Worm (Caenorhabditis elegans) whole organism, L4 larva: ENCODE results near the gene mspn-1.

Experiments used
- F26F4.8 ChIP-seq: fragments of 200-800 bp; sonication (Bioruptor generic); conservative IDR thresholded peaks from 2 replicates; pipeline ENCODE4 v1.3.6; 2022; ENCODE audit warnings: missing genetic modification characterization, missing compliant biosample characterization
- R02D3.7 ChIP-seq: fragments of 150-350 bp; sonication (generic microtip); optimal IDR thresholded peaks from 3 replicates; lab custom pipeline; 2014; ENCODE audit warnings: missing biosample characterization, missing genetic modification characterization
- T26A8.4 ChIP-seq: fragments of 200-800 bp; sonication (Bioruptor generic); IDR thresholded peaks from 2 replicates; pipeline ENCODE4 v1.3.6; 2022; ENCODE audit warnings: missing genetic modification characterization, missing compliant biosample characterization
- Y48G9A.11 ChIP-seq: fragments of 200-800 bp; sonication (Bioruptor generic); IDR thresholded peaks from 2 replicates; pipeline ENCODE4 v1.3.6; 2022; ENCODE audit warnings: missing genetic modification reagents, missing genetic modification characterization, missing compliant biosample characterization
- Y5F2A.4 ChIP-seq: fragments of 200-800 bp; sonication (Bioruptor generic); optimal IDR thresholded peaks from 2 replicates; lab custom pipeline; 2018; ENCODE audit warnings: mild to moderate bottlenecking, missing genetic modification characterization, missing compliant biosample characterization
- ZK337.2 ChIP-seq: fragments of 200-800 bp; sonication (Bioruptor generic); IDR thresholded peaks from 2 replicates; pipeline ENCODE4 v1.3.6; 2022; ENCODE audit warnings: missing genetic modification reagents, missing genetic modification characterization, missing compliant biosample characterization
- aha-1 ChIP-seq: fragments of 150-350 bp; peaks from one replicate; lab custom pipeline; 2014; ENCODE audit warnings: missing biosample characterization, missing genetic modification characterization
- aly-2 ChIP-seq: sonication (generic microtip); optimal IDR thresholded peaks from 2 replicates; lab custom pipeline; 2018; ENCODE audit warnings: missing biosample characterization, missing genetic modification characterization
- ceh-20 ChIP-seq: fragments of 200-800 bp; sonication (Bioruptor generic); IDR thresholded peaks from 2 replicates; pipeline ENCODE4 v1.3.6; 2022; ENCODE audit warnings: missing genetic modification reagents, missing genetic modification characterization, missing compliant biosample characterization
- ceh-28 ChIP-seq: fragments of 150-350 bp; optimal IDR thresholded peaks from 2 replicates; lab custom pipeline; 2014; ENCODE audit warnings: missing biosample characterization, missing genetic modification reagents, missing genetic modification characterization
- ceh-32 ChIP-seq: sonication (generic microtip); optimal IDR thresholded peaks from 2 replicates; lab custom pipeline; 2016; ENCODE audit warnings: mild to moderate bottlenecking, missing genetic modification characterization, missing compliant biosample characterization; ENCODE audit not compliant: poor library complexity
- ces-1 ChIP-seq: fragments of 150-350 bp; sonication (generic microtip); optimal IDR thresholded peaks from 4 replicates; lab custom pipeline; 2014; ENCODE audit warnings: missing biosample characterization, missing genetic modification reagents, missing genetic modification characterization
- daf-19 ChIP-seq: fragments of 200-800 bp; sonication (Bioruptor generic); conservative IDR thresholded peaks from 2 replicates; pipeline ENCODE4 v1.3.6; 2022; ENCODE audit warnings: missing genetic modification characterization, missing compliant biosample characterization
- dmd-6 ChIP-seq: fragments of 200-800 bp; sonication (Bioruptor generic); IDR thresholded peaks from 2 replicates; pipeline ENCODE4 v1.3.6; 2022; ENCODE audit warnings: missing genetic modification reagents, missing genetic modification characterization, missing compliant biosample characterization
- duxl-1 ChIP-seq: sonication (generic microtip); optimal IDR thresholded peaks from 2 replicates; lab custom pipeline; 2016; ENCODE audit warnings: mild to moderate bottlenecking, missing genetic modification characterization, moderate library complexity, missing compliant biosample characterization; ENCODE audit not compliant: poor library complexity
- hmg-1.1 ChIP-seq: fragments of 200-800 bp; sonication (Bioruptor generic); IDR thresholded peaks from 2 replicates; pipeline ENCODE4 v1.3.6; 2022; ENCODE audit warnings: missing genetic modification reagents, missing genetic modification characterization, missing compliant biosample characterization
- lim-7 ChIP-seq: fragments of 200-800 bp; sonication (Bioruptor generic); IDR thresholded peaks from 2 replicates; pipeline ENCODE4 v1.3.6; 2022; ENCODE audit warnings: missing genetic modification characterization, missing compliant biosample characterization
- lin-38 ChIP-seq: fragments of 200-800 bp; sonication (Bioruptor generic); IDR thresholded peaks from 2 replicates; pipeline ENCODE4 v1.3.6; 2022; ENCODE audit warnings: missing genetic modification reagents, missing genetic modification characterization, missing compliant biosample characterization
- lin-39 ChIP-seq: fragments of 150-350 bp; optimal IDR thresholded peaks from 2 replicates; lab custom pipeline; 2014; ENCODE audit warnings: missing biosample characterization, missing genetic modification reagents, missing genetic modification characterization
- lsy-2 ChIP-seq, 2 experiments: fragments of 150-350 bp in 1 of 2; sonication (generic microtip) in 1 of 2; optimal IDR thresholded peaks; 2 replicates each; lab custom pipeline; 2014 to 2017; ENCODE audit warnings: missing biosample characterization in 2 of 2, missing genetic modification characterization in 2 of 2
- madf-5 ChIP-seq, 2 experiments: fragments of 200-800 bp; sonication (Bioruptor generic); IDR thresholded peaks; 2 replicates each; pipeline ENCODE4 v1.3.6; 2022; ENCODE audit warnings: missing compliant biosample characterization in 2 of 2, missing genetic modification characterization in 2 of 2
- madf-9 ChIP-seq: fragments of 200-800 bp; sonication (Bioruptor generic); conservative IDR thresholded peaks from 2 replicates; pipeline ENCODE4 v1.3.6; 2022; ENCODE audit warnings: missing genetic modification reagents, missing genetic modification characterization, missing compliant biosample characterization
- mes-2 ChIP-seq: sonication (generic microtip); optimal IDR thresholded peaks from 2 replicates; lab custom pipeline; 2016; ENCODE audit warnings: missing genotype, mild to moderate bottlenecking, missing genetic modification characterization, missing compliant biosample characterization; ENCODE audit not compliant: poor library complexity, severe bottlenecking
- nhr-102 ChIP-seq: sonication (generic microtip); optimal IDR thresholded peaks from 2 replicates; lab custom pipeline; 2016; ENCODE audit warnings: mild to moderate bottlenecking, missing genetic modification characterization, moderate library complexity, missing compliant biosample characterization
- nhr-11 ChIP-seq: fragments of 150-350 bp; optimal IDR thresholded peaks from 2 replicates; lab custom pipeline; 2014; ENCODE audit warnings: missing biosample characterization, missing genetic modification characterization
- nhr-28 ChIP-seq: fragments of 150-350 bp; optimal IDR thresholded peaks from 2 replicates; lab custom pipeline; 2014; ENCODE audit warnings: missing biosample characterization, missing genetic modification characterization
- nhr-42 ChIP-seq: fragments of 200-800 bp; sonication (Bioruptor generic); IDR thresholded peaks from 2 replicates; pipeline ENCODE4 v1.3.6; 2022; ENCODE audit warnings: missing genetic modification characterization, missing compliant biosample characterization
- nhr-76 ChIP-seq: fragments of 150-350 bp; optimal IDR thresholded peaks from 2 replicates; lab custom pipeline; 2014; ENCODE audit warnings: missing biosample characterization, missing genetic modification characterization
- nhr-77 ChIP-seq: fragments of 150-350 bp; optimal IDR thresholded peaks from 2 replicates; lab custom pipeline; 2014; ENCODE audit warnings: missing biosample characterization, missing genetic modification characterization
- pha-4 ChIP-seq, 2 experiments: fragments of 150-350 bp in 1 of 2; fragments of 200-800 bp in 1 of 2; sonication (Bioruptor generic) in 1 of 2; IDR thresholded peaks in 1 of 2; optimal IDR thresholded peaks in 1 of 2; 2 replicates each; pipeline versions ENCODE4 v1.3.6 to Lab custom; 2014 to 2022; ENCODE audit warnings: missing genetic modification characterization in 2 of 2, missing genetic modification reagents in 2 of 2, missing biosample characterization in 1 of 2, missing compliant biosample characterization in 1 of 2
- php-3 ChIP-seq: fragments of 200-800 bp; sonication (Bioruptor generic); IDR thresholded peaks from 2 replicates; pipeline ENCODE4 v1.3.6; 2022; ENCODE audit warnings: missing genetic modification reagents, missing genetic modification characterization, missing compliant biosample characterization
- sdz-12 ChIP-seq: fragments of 200-800 bp; sonication (Bioruptor generic); optimal IDR thresholded peaks from 2 replicates; lab custom pipeline; 2018; ENCODE audit warnings: mild to moderate bottlenecking, missing genetic modification characterization, missing compliant biosample characterization
- set-16 ChIP-seq: fragments of 200-800 bp; sonication (Bioruptor generic); IDR thresholded peaks from 2 replicates; pipeline ENCODE4 v1.3.6; 2022; ENCODE audit warnings: missing genetic modification reagents, missing genetic modification characterization, missing compliant biosample characterization
- snpc-4 ChIP-seq: fragments of 150-350 bp; optimal IDR thresholded peaks from 2 replicates; lab custom pipeline; 2014; ENCODE audit warnings: missing biosample characterization, missing genetic modification characterization
- spr-3 ChIP-seq: fragments of 200-800 bp; sonication (Bioruptor generic); optimal IDR thresholded peaks from 2 replicates; lab custom pipeline; 2018; ENCODE audit warnings: mild to moderate bottlenecking, missing genetic modification characterization, missing compliant biosample characterization
- unc-130 ChIP-seq: sonication (generic microtip); optimal IDR thresholded peaks from 2 replicates; lab custom pipeline; 2016; ENCODE audit warnings: missing genetic modification reagents, missing genetic modification characterization, missing compliant biosample characterization
- unc-62 ChIP-seq, 3 experiments: fragments of 150-350 bp in 1 of 3; sonication (generic microtip); optimal IDR thresholded peaks in 2 of 3; peaks in 1 of 3; 1 replicate in 1 of 3; 2 replicates in 2 of 3; lab custom pipeline; 2014 to 2017; ENCODE audit warnings: missing biosample characterization in 3 of 3, missing genetic modification characterization in 3 of 3, missing genetic modification reagents in 3 of 3, missing genotype in 1 of 3
- vab-7 ChIP-seq: fragments of 200-800 bp; sonication (Bioruptor generic); IDR thresholded peaks from 2 replicates; pipeline ENCODE4 v1.3.6; 2022; ENCODE audit warnings: missing genetic modification reagents, missing genetic modification characterization, missing compliant biosample characterization
- zfp-3 ChIP-seq: fragments of 200-800 bp; sonication (Bioruptor generic); conservative IDR thresholded peaks from 2 replicates; pipeline ENCODE4 v1.3.6; 2022; ENCODE audit warnings: missing genetic modification reagents, missing genetic modification characterization, missing compliant biosample characterization
- zip-11 ChIP-seq: fragments of 200-800 bp; sonication (Bioruptor generic); IDR thresholded peaks from 2 replicates; pipeline ENCODE4 v1.3.6; 2022; ENCODE audit warnings: missing genetic modification characterization, missing compliant biosample characterization
- ztf-11 ChIP-seq: fragments of 150-350 bp; optimal IDR thresholded peaks from 2 replicates; lab custom pipeline; 2014; ENCODE audit warnings: missing biosample characterization, missing genetic modification characterization
- ztf-7 ChIP-seq: fragments of 150-350 bp; optimal IDR thresholded peaks from 2 replicates; lab custom pipeline; 2014; ENCODE audit warnings: missing biosample characterization, missing genetic modification characterization

Gene mspn-1

ce11 chrIV:10216704-10217296 is 39.0 kb downstream of the mspn-1 start:
- TF ChIP-seq lin-38 (GFP tag; lab: Robert Waterston, UW) (peak; percentile 19; the same call in 1 of the 2 replicates), spr-3 (GFP tag; lab: Kevin White, UChicago) (peak; percentile 35), Y48G9A.11 (GFP tag; lab: Robert Waterston, UW) (0 out of 2 replicates have a peak, but pooled peaks have one; percentile 36), zfp-3 (GFP tag; lab: Robert Waterston, UW) (0 out of 2 replicates have a peak, but pooled peaks have one; percentile 47), set-16 (peak; percentile 98), ceh-28 (tag; lab: Kevin White, UChicago) (no peak), madf-5 (GFP tag; IDR thresholded peaks at IDR 0.05; lab: Robert Waterston, UW) (peak in 1 of 2 experiments; percentile 80; a peak in 1 of 4 replicates), nhr-42 (GFP tag; lab: Robert Waterston, UW) (no peak), nhr-76 (no peak)

- TF ChIP-seq daf-19 (GFP tag; lab: Robert Waterston, UW) (no peak), mes-2 (tag; lab: Kevin White, UChicago) (no peak), nhr-28 (no peak), pha-4 (GFP tag; IDR thresholded peaks at IDR 0.05; lab: Robert Waterston, UW) (no peak), pha-4 (tag; optimal IDR thresholded peaks at IDR 0.05; lab: Kevin White, UChicago) (no peak), ceh-32 (tag; lab: Kevin White, UChicago) (no peak), lin-38 (GFP tag; lab: Robert Waterston, UW) (no peak), F26F4.8 (GFP tag; lab: Robert Waterston, UW) (no peak), ztf-7 (tag; lab: Kevin White, UChicago) (no peak), ces-1 (GFP tag; lab: Kevin White, UChicago) (no peak), dmd-6 (GFP tag; lab: Robert Waterston, UW) (no peak), nhr-42 (GFP tag; lab: Robert Waterston, UW) (no peak), lin-39 (tag; lab: Kevin White, UChicago) (no peak), aha-1 (no peak), unc-62 (GFP tag; optimal IDR thresholded peaks at IDR 0.05 in 1 of 2; lab: Kevin White, UChicago) (no peak), unc-62 (tag; optimal IDR thresholded peaks at IDR 0.05; lab: Kevin White, UChicago) (no peak), php-3 (GFP tag; lab: Robert Waterston, UW) (no peak), zfp-3 (GFP tag; lab: Robert Waterston, UW) (no peak)
These were observed 41.4 kb downstream of the mspn-1 start, which contains the start of gene qns-1 for ce11 chrIV:10219208-10219607. TSS of gene qns-1 (minus strand) at chrIV:10219308.

- TF ChIP-seq Y5F2A.4 (GFP tag; lab: Kevin White, UChicago) (no peak), lin-38 (GFP tag; lab: Robert Waterston, UW) (no peak), lsy-2 (tag; optimal IDR thresholded peaks at IDR 0.05; lab: Kevin White, UChicago) (no peak), zip-11 (GFP tag; lab: Robert Waterston, UW) (no peak), sdz-12 (GFP tag; lab: Kevin White, UChicago) (no peak), T26A8.4 (GFP tag; lab: Robert Waterston, UW) (no peak), mes-2 (tag; lab: Kevin White, UChicago) (no peak)
These were observed 43.4 kb downstream of the mspn-1 start, which contains the start of gene tram-1 for ce11 chrIV:10221187-10221586. TSS of gene tram-1 (minus strand) at chrIV:10221287.

- TF ChIP-seq vab-7 (GFP tag; lab: Robert Waterston, UW): no peak
- TF ChIP-seq madf-9 (GFP tag; lab: Robert Waterston, UW): no peak
- no peak for TF ChIP-seq zip-11 (GFP tag; lab: Robert Waterston, UW)
- peak; percentile 68 for TF ChIP-seq hmg-1.1 (GFP tag; lab: Robert Waterston, UW)
- TF ChIP-seq nhr-102: no peak
- TF ChIP-seq R02D3.7 (tag; lab: Kevin White, UChicago): no peak
- TF ChIP-seq madf-5 (GFP tag; IDR thresholded peaks at IDR 0.05; lab: Robert Waterston, UW): no peak
- TF ChIP-seq ceh-20 (GFP tag; lab: Robert Waterston, UW): no peak
- no peak for TF ChIP-seq snpc-4 (tag; lab: Kevin White, UChicago)
- TF ChIP-seq lim-7 (GFP tag; lab: Robert Waterston, UW): no peak
- TF ChIP-seq nhr-42 (GFP tag; lab: Robert Waterston, UW): no peak
- TF ChIP-seq ztf-7 (tag; lab: Kevin White, UChicago): no peak
- no peak for TF ChIP-seq aly-2
- TF ChIP-seq unc-130 (GFP tag; lab: Kevin White, UChicago): no peak
- TF ChIP-seq ZK337.2: no peak
- TF ChIP-seq F26F4.8 (GFP tag; lab: Robert Waterston, UW): no peak
- TF ChIP-seq duxl-1 (tag; lab: Kevin White, UChicago): no peak
- TF ChIP-seq nhr-11: peak; percentile 36
- no peak for TF ChIP-seq ztf-11 (tag; lab: Kevin White, UChicago)
- no peak for TF ChIP-seq nhr-77 (tag; lab: Kevin White, UChicago)
These were observed 44.4 kb downstream of the mspn-1 start, which contains the start of gene C24F3.2 for ce11 chrIV:10222122-10222589. TSS of gene C24F3.2 (plus strand) at chrIV:10222539.
